Worm (Caenorhabditis elegans): ENCODE measurements around the gene sam-4.
"Not testable (repeated sequence)": the region's sequence is repeated elsewhere in the genome, so short reads cannot be mapped to it uniquely, and the experiment has no call there.

ce11 chrII:5630851-5631401 lies 18.2 kb downstream of the sam-4 start, which contains the start of the genes F59E12.6 and npl-4.1:
- not testable (repeated sequence) for TF ChIP-seq hmbx-1 (tag; optimal IDR thresholded peaks at IDR 0.05); ama-1 (optimal IDR thresholded peaks at IDR 0.05); flt-1 (GFP tag; IDR thresholded peaks at IDR 0.05); tra-4 (tag; optimal IDR thresholded peaks at IDR 0.05); ets-7 (tag; optimal IDR thresholded peaks at IDR 0.05); hmg-4 (GFP tag; optimal IDR thresholded peaks at IDR 0.05); tbx-37 (GFP tag; conservative IDR thresholded peaks at IDR 0.05); ceh-36 (tag; optimal IDR thresholded peaks at IDR 0.05); sea-1 (GFP tag; conservative IDR thresholded peaks at IDR 0.05); scrt-1 (GFP tag; IDR thresholded peaks at IDR 0.05); F13C5.2 (tag; optimal IDR thresholded peaks at IDR 0.05); ceh-13 (GFP tag; optimal IDR thresholded peaks at IDR 0.05); hnd-1 (tag; optimal IDR thresholded peaks at IDR 0.05)

All from whole organism, early embryonic.